Worm (Caenorhabditis elegans): ENCODE measurements around the gene nstp-7.
A peak's percentile ranks its signal among the peaks of the same experiment; 100 is the strongest.

nstp-7 gene

DNA sequence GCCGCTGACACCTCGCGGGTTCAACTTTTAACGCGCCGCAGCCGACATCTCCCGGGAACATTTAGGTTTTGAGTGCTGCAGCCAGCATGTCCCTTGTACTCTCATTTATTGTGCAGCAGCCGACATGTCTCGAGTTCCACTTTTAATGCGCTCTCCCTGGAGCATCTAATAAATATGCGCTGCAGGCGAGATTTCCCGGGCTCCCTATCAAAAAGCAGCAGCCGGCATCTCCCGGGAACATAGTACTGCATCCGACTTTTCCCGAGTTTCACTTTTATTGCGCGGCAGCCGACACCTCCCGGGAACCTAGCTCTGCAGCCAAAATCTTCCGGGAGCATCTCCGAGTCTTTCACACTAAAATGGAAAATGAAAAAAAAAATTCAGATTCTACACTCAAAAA lies 39.3 kb downstream of the nstp-7 start:
- TF ChIP-seq ceh-90 (tag; optimal IDR thresholded peaks at IDR 0.05) (no peak), nhr-47 (tag; optimal IDR thresholded peaks at IDR 0.05) (no peak), nhr-85 (tag) (no peak), alr-1 (tag; optimal IDR thresholded peaks at IDR 0.05; ENCODE audit: borderline replicate concordance) (no peak), unc-30 (tag; optimal IDR thresholded peaks at IDR 0.05) (no peak), nhr-77 (tag; optimal IDR thresholded peaks at IDR 0.05) (no peak), nhr-19 (GFP tag; conservative IDR thresholded peaks at IDR 0.05) (no peak), fos-1 (tag; optimal IDR thresholded peaks at IDR 0.05) (no peak)

ce11 chrV:622902-623301 lies 41.2 kb downstream of the nstp-7 start, which contains the start of gene F48G7.5:
TSS of gene F48G7.5 (minus strand) at chrV:622935.
- TF ChIP-seq hlh-4 (tag; optimal IDR thresholded peaks at IDR 0.05) (no peak), elt-2 (tag; optimal IDR thresholded peaks at IDR 0.05) (peak; percentile 29)

DNA sequence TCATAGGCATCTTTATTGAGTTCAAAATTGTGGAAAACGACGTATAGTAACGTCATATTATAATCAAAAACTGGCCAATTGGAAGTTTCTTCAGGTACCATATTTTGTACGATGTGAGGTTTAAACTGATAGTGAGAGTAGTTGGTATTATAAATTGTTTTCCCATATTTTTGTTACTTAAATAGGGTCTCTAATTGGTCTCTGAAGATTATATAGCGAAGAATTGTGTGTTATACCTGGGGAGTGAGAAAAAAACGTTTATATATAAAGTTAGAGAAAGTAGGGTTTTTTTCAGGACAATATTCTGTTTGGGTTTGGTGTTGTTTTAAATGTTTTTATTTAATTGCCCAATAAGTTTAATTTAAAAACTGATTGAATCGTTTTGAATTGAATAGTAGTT lies 43.2 kb downstream of the nstp-7 start, which contains the start of gene srt-17:
TSS of gene srt-17 (minus strand) at position 101 of the 400 bp plus-strand sequence.
- TF ChIP-seq nhr-84 (tag; optimal IDR thresholded peaks at IDR 0.05) (no peak), irx-1 (tag; optimal IDR thresholded peaks at IDR 0.05) (no peak), grh-1 (GFP tag; IDR thresholded peaks at IDR 0.05) (no peak), lin-39 (tag; optimal IDR thresholded peaks at IDR 0.05) (no peak), elt-2 (tag; optimal IDR thresholded peaks at IDR 0.05) (no peak), lin-15B (tag; optimal IDR thresholded peaks at IDR 0.05) (no peak), nhr-90 (tag; optimal IDR thresholded peaks at IDR 0.05; ENCODE audit: poor library complexity) (no peak), aha-1 (tag; optimal IDR thresholded peaks at IDR 0.05) (no peak), unc-98 (GFP tag; IDR thresholded peaks at IDR 0.05) (no peak), snu-23 (GFP tag; optimal IDR thresholded peaks at IDR 0.05) (no peak), pax-3 (tag; optimal IDR thresholded peaks at IDR 0.05) (no peak), C04F5.9 (tag; optimal IDR thresholded peaks at IDR 0.05) (no peak), fos-1 (tag; optimal IDR thresholded peaks at IDR 0.05) (no peak), nhr-19 (GFP tag; conservative IDR thresholded peaks at IDR 0.05) (no peak), mef-2 (tag; optimal IDR thresholded peaks at IDR 0.05) (no peak), ets-5 (GFP tag; IDR thresholded peaks at IDR 0.05) (no peak)

- no peak for TF ChIP-seq hlh-4 (tag; optimal IDR thresholded peaks at IDR 0.05)
These were observed 44.6 kb downstream of the nstp-7 start, which contains the start of gene F48G7.7 for ce11 chrV:626321-626720. TSS of gene F48G7.7 (minus strand) at chrV:626421.

- TF ChIP-seq lsy-2 (tag; optimal IDR thresholded peaks at IDR 0.05), result no peak
- TF ChIP-seq ceh-63 (GFP tag; optimal IDR thresholded peaks at IDR 0.05), result no peak
- TF ChIP-seq fkh-8 (tag; optimal IDR thresholded peaks at IDR 0.05), result no peak
- no peak for TF ChIP-seq rnt-1 (tag; optimal IDR thresholded peaks at IDR 0.05)
- TF ChIP-seq egl-13 (tag; optimal IDR thresholded peaks at IDR 0.05), result no peak
- TF ChIP-seq lin-14 (GFP tag; optimal IDR thresholded peaks at IDR 0.05), result no peak
- no peak for TF ChIP-seq zip-4 (GFP tag; optimal IDR thresholded peaks at IDR 0.05)
- no peak for TF ChIP-seq ets-5 (GFP tag; IDR thresholded peaks at IDR 0.05)
- TF ChIP-seq sptf-1 (tag; optimal IDR thresholded peaks at IDR 0.05), result no peak
- no peak for TF ChIP-seq Y116A8C.19 (tag; optimal IDR thresholded peaks at IDR 0.05; ENCODE audit: borderline replicate concordance)
- TF ChIP-seq mef-2 (tag; optimal IDR thresholded peaks at IDR 0.05), result no peak
- no peak for TF ChIP-seq nhr-28 (tag; optimal IDR thresholded peaks at IDR 0.05)
- TF ChIP-seq fos-1 (tag; optimal IDR thresholded peaks at IDR 0.05), result no peak
- TF ChIP-seq pag-3 (tag; optimal IDR thresholded peaks at IDR 0.05; ENCODE audit: borderline replicate concordance, insufficient read depth), result no peak
- TF ChIP-seq aha-1 (tag; optimal IDR thresholded peaks at IDR 0.05), result no peak
These were observed 45.9 kb downstream of the nstp-7 start, which contains the start of gene F48G7.8 for ce11 chrV:627585-627984. TSS of gene F48G7.8 (minus strand) at chrV:627685.
